Worm (Caenorhabditis elegans): ENCODE measurements around the gene ZC455.1.

- TF ChIP-seq him-1 (tag; optimal IDR thresholded peaks at IDR 0.05) (no peak), dao-5 (tag; optimal IDR thresholded peaks at IDR 0.05) (no peak)
Measured at ce11 chrV:12818486-12818885, 45.2 kb downstream of the ZC455.1 start.
